Fruit fly (Drosophila melanogaster) whole organism, prepupa: ENCODE results near the gene Syt12.

Experiments
- CG11762 ChIP-seq: fragments of 200-800 bp; sonication (Bioruptor generic); optimal IDR thresholded peaks from 3 replicates; lab custom pipeline; 2016; ENCODE audit warnings: missing biosample characterization, missing genetic modification characterization; ENCODE audit not compliant: insufficient read depth
- CG9139 ChIP-seq: fragments of 200-800 bp; sonication (Bioruptor generic); optimal IDR thresholded peaks from 3 replicates; lab custom pipeline; 2017; ENCODE audit warnings: missing biosample characterization, mild to moderate bottlenecking, missing genetic modification characterization
- Hr39 ChIP-seq: fragments of 200-800 bp; sonication (Bioruptor generic); optimal IDR thresholded peaks from 2 replicates; lab custom pipeline; 2016; ENCODE audit warnings: missing biosample characterization, missing genetic modification characterization

DNA sequence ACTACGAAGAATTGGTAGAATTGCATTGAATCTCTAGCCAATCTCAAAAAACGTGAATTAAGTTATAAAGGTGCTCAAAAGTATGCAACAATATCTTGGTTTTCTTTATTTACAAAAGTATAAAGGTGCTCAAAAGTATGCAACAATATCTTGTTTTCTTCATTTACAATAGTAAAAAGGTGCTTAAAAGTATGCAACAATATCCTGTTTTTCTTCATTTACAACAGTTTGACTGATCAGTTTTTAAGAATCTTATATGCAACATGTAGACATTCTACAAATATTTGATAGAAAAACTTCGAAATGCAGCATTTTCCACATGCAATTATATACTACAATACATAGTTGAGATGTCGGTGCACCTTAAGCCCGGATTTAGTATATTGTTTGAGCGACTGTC is 12.1 kb upstream of the Syt12 start:
- TF ChIP-seq Hr39 (GFP tag; lab: Kevin White, UChicago) (no peak), CG11762 (GFP tag; lab: Kevin White, UChicago) (no peak), CG9139 (GFP tag; lab: Kevin White, UChicago) (no peak)
